Worm (Caenorhabditis elegans) whole organism, L1 larva: Measurements from ENCODE around the gene prk-1.

Experiments used
- aha-1 ChIP-seq: fragments of 150-350 bp; optimal IDR thresholded peaks from 2 replicates; lab custom pipeline; 2014; ENCODE audit warnings: missing biosample characterization, missing genetic modification characterization
- alr-1 ChIP-seq: fragments of 200-800 bp; sonication (Bioruptor generic); optimal IDR thresholded peaks from 2 replicates; lab custom pipeline; 2018; ENCODE audit warnings: borderline replicate concordance, mild to moderate bottlenecking, missing genetic modification characterization, missing compliant biosample characterization
- aly-2 ChIP-seq: fragments of 150-350 bp; optimal IDR thresholded peaks from 2 replicates; lab custom pipeline; 2014; ENCODE audit warnings: missing biosample characterization, missing genetic modification characterization
- ama-1 ChIP-seq: fragments of 150-350 bp; optimal IDR thresholded peaks from 2 replicates; lab custom pipeline; 2014
- ceh-82 ChIP-seq, 3 experiments: fragments of 150-350 bp in 1 of 3; sonication (generic microtip) in 2 of 3; optimal IDR thresholded peaks; 2 replicates each; lab custom pipeline; 2014 to 2017; ENCODE audit warnings: missing biosample characterization in 3 of 3, missing genetic modification characterization in 3 of 3
- ceh-88 ChIP-seq: fragments of 200-800 bp; sonication (Bioruptor generic); IDR thresholded peaks from 2 replicates; pipeline ENCODE4 v1.3.6; 2022; ENCODE audit warnings: missing genetic modification characterization, missing compliant biosample characterization
- ceh-90 ChIP-seq: sonication (generic microtip); optimal IDR thresholded peaks from 2 replicates; lab custom pipeline; 2016; ENCODE audit warnings: missing genetic modification characterization, missing compliant biosample characterization
- dpl-1 ChIP-seq, 3 experiments: fragments of 150-350 bp in 2 of 3; sonication (generic microtip) in 1 of 3; optimal IDR thresholded peaks; 2 replicates each; lab custom pipeline; 2014 to 2017; ENCODE audit warnings: missing biosample characterization in 3 of 3, missing genetic modification characterization in 3 of 3, missing genetic modification reagents in 3 of 3
- dsc-1 ChIP-seq: sonication (generic microtip); optimal IDR thresholded peaks from 2 replicates; lab custom pipeline; 2016; ENCODE audit warnings: mild to moderate bottlenecking, missing genetic modification characterization, missing compliant biosample characterization
- efl-1 ChIP-seq, 4 experiments: fragments of 150-350 bp; optimal IDR thresholded peaks in 3 of 4; peaks in 1 of 4; 1 replicate in 1 of 4; 2 replicates in 3 of 4; lab custom pipeline; 2014; ENCODE audit warnings: missing biosample characterization in 2 of 4, missing genetic modification characterization in 2 of 4, missing genetic modification reagents in 2 of 4
- efl-3 ChIP-seq: fragments of 200-800 bp; sonication (Bioruptor generic); optimal IDR thresholded peaks from 2 replicates; lab custom pipeline; 2018; ENCODE audit warnings: mild to moderate bottlenecking, missing genetic modification characterization, missing compliant biosample characterization
- ets-5 ChIP-seq: fragments of 200-800 bp; sonication (Bioruptor generic); IDR thresholded peaks from 2 replicates; pipeline ENCODE4 v1.3.6; 2022; ENCODE audit warnings: missing genetic modification characterization, missing compliant biosample characterization
- fkh-10 ChIP-seq: sonication (generic microtip); optimal IDR thresholded peaks from 2 replicates; lab custom pipeline; 2017; ENCODE audit warnings: missing biosample characterization, missing genetic modification reagents, missing genetic modification characterization
- fkh-4 ChIP-seq: sonication (generic microtip); optimal IDR thresholded peaks from 2 replicates; lab custom pipeline; 2016; ENCODE audit warnings: missing compliant biosample characterization, missing genetic modification characterization, borderline replicate concordance
- fkh-8 ChIP-seq: sonication (generic microtip); optimal IDR thresholded peaks from 2 replicates; lab custom pipeline; 2016; ENCODE audit warnings: mild to moderate bottlenecking, missing genetic modification characterization, missing compliant biosample characterization
- fos-1 ChIP-seq: fragments of 150-350 bp; optimal IDR thresholded peaks from 2 replicates; lab custom pipeline; 2014; ENCODE audit warnings: missing biosample characterization, missing genetic modification characterization
- irx-1 ChIP-seq: sonication (generic microtip); optimal IDR thresholded peaks from 2 replicates; lab custom pipeline; 2016; ENCODE audit warnings: missing genetic modification characterization, missing compliant biosample characterization
- lin-14 ChIP-seq: fragments of 200-800 bp; sonication (Bioruptor generic); optimal IDR thresholded peaks from 2 replicates; lab custom pipeline; 2018; ENCODE audit warnings: mild to moderate bottlenecking, missing genetic modification characterization, moderate library complexity, missing compliant biosample characterization
- lin-35 ChIP-seq, 2 experiments: fragments of 150-350 bp; optimal IDR thresholded peaks; 2 replicates each; lab custom pipeline; 2014; ENCODE audit warnings: missing biosample characterization in 2 of 2, missing genetic modification characterization in 2 of 2, missing genetic modification reagents in 2 of 2
- lin-39 ChIP-seq: fragments of 150-350 bp; optimal IDR thresholded peaks from 2 replicates; lab custom pipeline; 2014; ENCODE audit warnings: missing biosample characterization, missing genetic modification reagents, missing genetic modification characterization
- lir-3 ChIP-seq: sonication (generic microtip); optimal IDR thresholded peaks from 2 replicates; lab custom pipeline; 2016; ENCODE audit warnings: mild to moderate bottlenecking, missing genetic modification characterization, moderate library complexity, missing compliant biosample characterization; ENCODE audit not compliant: poor library complexity
- lsy-2 ChIP-seq, 2 experiments: fragments of 150-350 bp; optimal IDR thresholded peaks; 2 replicates each; lab custom pipeline; 2014; ENCODE audit warnings: missing biosample characterization in 2 of 2, missing genetic modification characterization in 2 of 2
- mdl-1 ChIP-seq, 2 experiments: fragments of 150-350 bp; optimal IDR thresholded peaks; 2 replicates each; lab custom pipeline; 2014 to 2017; ENCODE audit warnings: missing biosample characterization in 2 of 2, missing genetic modification characterization in 2 of 2, inconsistent platforms in 1 of 2
- nhr-20 ChIP-seq: sonication (generic microtip); optimal IDR thresholded peaks from 2 replicates; lab custom pipeline; 2016; ENCODE audit warnings: mild to moderate bottlenecking, missing genetic modification characterization, missing compliant biosample characterization
- nhr-237 ChIP-seq: fragments of 150-350 bp; optimal IDR thresholded peaks from 2 replicates; lab custom pipeline; 2014; ENCODE audit warnings: missing biosample characterization, missing genetic modification characterization
- nhr-28 ChIP-seq: fragments of 150-350 bp; optimal IDR thresholded peaks from 2 replicates; lab custom pipeline; 2014; ENCODE audit warnings: missing biosample characterization, missing genetic modification characterization
- nhr-47 ChIP-seq: sonication (generic microtip); optimal IDR thresholded peaks from 2 replicates; lab custom pipeline; 2016; ENCODE audit warnings: mild to moderate bottlenecking, missing genetic modification characterization, moderate library complexity, missing compliant biosample characterization
- nhr-77 ChIP-seq: fragments of 150-350 bp; optimal IDR thresholded peaks from 2 replicates; lab custom pipeline; 2014; ENCODE audit warnings: missing biosample characterization, missing genetic modification characterization
- nhr-90 ChIP-seq: sonication (generic microtip); optimal IDR thresholded peaks from 2 replicates; lab custom pipeline; 2016; ENCODE audit warnings: mild to moderate bottlenecking, missing genetic modification characterization, missing compliant biosample characterization; ENCODE audit not compliant: poor library complexity
- rnt-1 ChIP-seq: sonication (generic microtip); optimal IDR thresholded peaks from 2 replicates; lab custom pipeline; 2016; ENCODE audit warnings: mild to moderate bottlenecking, missing genetic modification characterization, moderate library complexity, missing compliant biosample characterization
- skn-1 ChIP-seq: fragments of 150-350 bp; optimal IDR thresholded peaks from 2 replicates; lab custom pipeline; 2014; ENCODE audit warnings: missing biosample characterization, missing genetic modification characterization
- snpc-4 ChIP-seq: fragments of 150-350 bp; optimal IDR thresholded peaks from 2 replicates; lab custom pipeline; 2014; ENCODE audit warnings: missing biosample characterization, missing genetic modification characterization
- sox-4 ChIP-seq: sonication (generic microtip); optimal IDR thresholded peaks from 2 replicates; lab custom pipeline; 2016; ENCODE audit warnings: missing genetic modification characterization, missing compliant biosample characterization
- sptf-1 ChIP-seq: fragments of 150-350 bp; optimal IDR thresholded peaks from 2 replicates; lab custom pipeline; 2014; ENCODE audit warnings: missing biosample characterization, missing genetic modification characterization
- sup-37 ChIP-seq: fragments of 200-800 bp; sonication (Bioruptor generic); optimal IDR thresholded peaks from 2 replicates; lab custom pipeline; 2018; ENCODE audit warnings: mild to moderate bottlenecking, missing genetic modification characterization, missing compliant biosample characterization
- tbx-2 ChIP-seq: sonication (generic microtip); optimal IDR thresholded peaks from 2 replicates; lab custom pipeline; 2016; ENCODE audit warnings: missing genetic modification characterization, missing compliant biosample characterization
- tlp-1 ChIP-seq: fragments of 150-350 bp; optimal IDR thresholded peaks from 2 replicates; lab custom pipeline; 2014; ENCODE audit warnings: missing biosample characterization, missing genetic modification characterization
- unc-130 ChIP-seq: fragments of 150-350 bp; optimal IDR thresholded peaks from 2 replicates; lab custom pipeline; 2017; ENCODE audit warnings: missing biosample characterization, missing genetic modification characterization, inconsistent platforms
- unc-30 ChIP-seq: sonication (generic microtip); optimal IDR thresholded peaks from 2 replicates; lab custom pipeline; 2017; ENCODE audit warnings: missing biosample characterization, missing genetic modification characterization
- unc-62 ChIP-seq: fragments of 150-350 bp; optimal IDR thresholded peaks from 2 replicates; lab custom pipeline; 2014; ENCODE audit warnings: missing biosample characterization, missing genetic modification reagents, missing genetic modification characterization
- unc-86 ChIP-seq: sonication (generic microtip); optimal IDR thresholded peaks from 2 replicates; lab custom pipeline; 2016; ENCODE audit warnings: missing genetic modification characterization, missing compliant biosample characterization
- xbp-1 ChIP-seq: sonication (generic microtip); optimal IDR thresholded peaks from 2 replicates; lab custom pipeline; 2016; ENCODE audit warnings: missing genetic modification characterization, missing compliant biosample characterization
- zag-1 ChIP-seq: fragments of 150-350 bp; optimal IDR thresholded peaks from 2 replicates; lab custom pipeline; 2014; ENCODE audit warnings: missing biosample characterization, missing genetic modification characterization
- zip-4 ChIP-seq: fragments of 200-800 bp; sonication (Bioruptor generic); optimal IDR thresholded peaks from 2 replicates; lab custom pipeline; 2018; ENCODE audit warnings: mild to moderate bottlenecking, missing genetic modification characterization, moderate library complexity, missing compliant biosample characterization
- ztf-11 ChIP-seq, 2 experiments: sonication (generic microtip); optimal IDR thresholded peaks; 2 replicates each; lab custom pipeline; 2016 to 2017; ENCODE audit warnings: missing genetic modification characterization in 2 of 2, missing biosample characterization in 1 of 2, missing compliant biosample characterization in 1 of 2
- ztf-4 ChIP-seq: fragments of 150-350 bp; optimal IDR thresholded peaks from 2 replicates; lab custom pipeline; 2014; ENCODE audit warnings: missing biosample characterization, missing genetic modification characterization

prk-1 gene

ce11 chrIII:6969781-6970342 is 20.1 kb upstream of the prk-1 start (continued):
- TF ChIP-seq nhr-20: no peak
- TF ChIP-seq ztf-11 (tag; optimal IDR thresholded peaks at IDR 0.05; lab: Kevin White, UChicago): no peak
- no peak for TF ChIP-seq nhr-237 (tag; lab: Kevin White, UChicago)
- TF ChIP-seq efl-1 (optimal IDR thresholded peaks at IDR 0.05; lab: Kevin White, UChicago): peak; percentile 18
- TF ChIP-seq efl-1 (GFP tag; optimal IDR thresholded peaks at IDR 0.05 in 1 of 2; lab: Kevin White, UChicago): peak in 1 of 2 experiments; percentile 81
- TF ChIP-seq sptf-1 (tag; lab: Kevin White, UChicago): no peak
- no peak for TF ChIP-seq ceh-90
- no peak for TF ChIP-seq ets-5 (GFP tag; lab: Robert Waterston, UW)
- TF ChIP-seq fos-1 (tag; lab: Kevin White, UChicago): no peak
- TF ChIP-seq lsy-2 (tag; optimal IDR thresholded peaks at IDR 0.05; lab: Kevin White, UChicago): peak in 1 of 2 experiments; percentile 53
- TF ChIP-seq xbp-1 (tag; lab: Kevin White, UChicago): no peak
- TF ChIP-seq lin-39 (tag; lab: Kevin White, UChicago): no peak
- TF ChIP-seq lin-14: no peak
- no peak for TF ChIP-seq unc-62 (GFP tag; lab: Kevin White, UChicago)
- TF ChIP-seq unc-86 (tag; lab: Kevin White, UChicago): no peak
- no peak for TF ChIP-seq lin-35 (GFP tag; optimal IDR thresholded peaks at IDR 0.05; lab: Kevin White, UChicago)
- no peak for TF ChIP-seq ceh-82 (tag; optimal IDR thresholded peaks at IDR 0.05; lab: Kevin White, UChicago)
- TF ChIP-seq alr-1 (tag; lab: Kevin White, UChicago): no peak
- peak; percentile 19 for TF ChIP-seq nhr-90 (tag; lab: Kevin White, UChicago)

- TF ChIP-seq skn-1 (tag; lab: Kevin White, UChicago) (no peak), fkh-10 (GFP tag; lab: Kevin White, UChicago) (no peak), rnt-1 (tag; lab: Kevin White, UChicago) (peak; percentile 8), aha-1 (no peak), zip-4 (GFP tag; lab: Kevin White, UChicago) (no peak), unc-130 (no peak)
Observed at ce11 chrIII:6970744-6971143, 19.2 kb upstream of the prk-1 start.

- peak; percentile 97 for TF ChIP-seq nhr-90 (tag; lab: Kevin White, UChicago)
- TF ChIP-seq lir-3 (tag; lab: Kevin White, UChicago): peak; percentile 91
- TF ChIP-seq dsc-1 (tag; lab: Kevin White, UChicago): peak; percentile 98
- TF ChIP-seq ceh-82 (tag; optimal IDR thresholded peaks at IDR 0.05; lab: Kevin White, UChicago): peak; percentile 94 to 98 (median 96)
- no peak for TF ChIP-seq sptf-1 (tag; lab: Kevin White, UChicago)
- peak; percentile 93 for TF ChIP-seq ztf-4 (tag; lab: Kevin White, UChicago)
- peak; percentile 92 for TF ChIP-seq ceh-88
- TF ChIP-seq aha-1: peak; percentile 82
- no peak for TF ChIP-seq tlp-1
- peak; percentile 82 for TF ChIP-seq ama-1
- peak; percentile 93 for TF ChIP-seq unc-86 (tag; lab: Kevin White, UChicago)
- TF ChIP-seq unc-130: peak; percentile 95
- TF ChIP-seq snpc-4 (tag; lab: Kevin White, UChicago): peak; percentile 92
- TF ChIP-seq sox-4 (tag; lab: Kevin White, UChicago): peak; percentile 75
- TF ChIP-seq nhr-237 (tag; lab: Kevin White, UChicago): peak; percentile 97
- TF ChIP-seq nhr-28: no peak
- TF ChIP-seq nhr-47 (tag; lab: Kevin White, UChicago): peak; percentile 97
- TF ChIP-seq alr-1 (tag; lab: Kevin White, UChicago): no peak
- peak; percentile 96 to 98 (median 97) for TF ChIP-seq dpl-1 (GFP tag; optimal IDR thresholded peaks at IDR 0.05; lab: Kevin White, UChicago)
- peak; percentile 38 for TF ChIP-seq efl-3 (GFP tag; lab: Kevin White, UChicago)
- peak in 1 of 2 experiments; percentile 97 for TF ChIP-seq mdl-1 (tag; optimal IDR thresholded peaks at IDR 0.05; lab: Kevin White, UChicago)
- peak; percentile 98 for TF ChIP-seq efl-1 (optimal IDR thresholded peaks at IDR 0.05; lab: Kevin White, UChicago)
- peak; percentile 94 to 99 for TF ChIP-seq efl-1 (GFP tag; optimal IDR thresholded peaks at IDR 0.05 in 1 of 2; lab: Kevin White, UChicago)
- TF ChIP-seq unc-30 (tag; lab: Kevin White, UChicago): no peak
- peak; percentile 97 for TF ChIP-seq xbp-1 (tag; lab: Kevin White, UChicago)
- TF ChIP-seq fkh-8 (tag; lab: Kevin White, UChicago): peak; percentile 98
- peak; percentile 54 for TF ChIP-seq sup-37 (GFP tag; lab: Kevin White, UChicago)
- TF ChIP-seq nhr-77 (tag; lab: Kevin White, UChicago): peak; percentile 96
- peak; percentile 97 for TF ChIP-seq tbx-2 (tag; lab: Kevin White, UChicago)
- peak; percentile 91 for TF ChIP-seq irx-1 (tag; lab: Kevin White, UChicago)
- TF ChIP-seq zag-1: peak; percentile 81
- peak; percentile 27 for TF ChIP-seq fkh-4 (tag; lab: Kevin White, UChicago)
- peak; percentile 93 for TF ChIP-seq aly-2 (tag; lab: Kevin White, UChicago)
Observed at ce11 chrIII:6971662-6972284, 18.2 kb upstream of the prk-1 start, which contains the start of the genes eef-1A.1 and rfc-4. Gene eef-1A.1 (minus strand): TSS chrIII:6971712. Gene rfc-4 (plus strand): TSS chrIII:6972253.
